Fruit fly (Drosophila melanogaster): ENCODE measurements around the gene CG7083.
A peak's percentile ranks its signal among the peaks of the same experiment; 100 is the strongest.

The CG7083 gene

DNA sequence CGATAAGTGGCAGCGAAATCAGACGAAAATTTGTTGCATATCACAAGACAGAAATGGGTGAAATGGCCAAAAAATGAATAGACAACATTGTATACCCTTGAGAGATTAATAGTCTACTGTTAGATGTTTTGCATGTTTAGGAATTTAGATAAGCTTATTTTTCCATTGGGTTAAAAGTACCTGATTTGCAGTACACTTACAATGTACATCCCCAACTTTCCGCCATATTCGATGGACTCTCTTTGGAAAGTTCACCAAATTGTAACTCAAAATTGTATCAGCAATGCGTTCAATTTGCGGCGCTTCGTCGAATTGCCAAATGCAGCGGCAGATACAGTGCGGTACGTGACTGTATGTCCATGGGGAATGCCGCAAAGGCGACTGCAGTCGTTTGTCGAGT is 6.2 kb upstream of the CG7083 start:
- TF ChIP-seq Ets98B (GFP tag; IDR thresholded peaks at IDR 0.05) (0 out of 2 replicates have a peak, but pooled peaks have one; percentile 35), fd96Ca (GFP tag; IDR thresholded peaks at IDR 0.05) (peak; percentile 13; the same call in 1 of the 3 replicates), Pif1A (GFP tag; optimal IDR thresholded peaks at IDR 0.05) (no peak), gl (tag; optimal IDR thresholded peaks at IDR 0.05) (no peak), CG32121 (GFP tag; IDR thresholded peaks at IDR 0.05) (no peak)

DNA sequence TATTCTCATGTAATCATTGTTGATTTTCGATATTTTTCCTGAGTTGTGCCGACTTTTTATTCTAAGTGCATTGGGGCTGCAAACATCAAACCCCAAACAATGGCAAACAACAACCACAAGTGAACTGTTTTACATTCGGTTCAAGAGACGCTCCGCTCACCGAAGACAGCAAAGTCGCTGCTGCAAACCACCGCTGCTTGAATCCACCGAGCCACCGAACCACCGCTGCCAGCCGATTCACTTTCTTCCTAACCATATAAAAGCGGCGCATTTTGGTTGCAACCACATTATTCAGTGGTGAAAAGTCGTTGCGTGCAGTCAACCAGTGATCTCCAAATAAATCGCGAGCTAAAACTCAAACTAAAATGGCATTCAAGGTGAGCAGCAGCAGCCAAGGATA is 4.2 kb upstream of the CG7083 start, which contains the start of gene Cpr66Cb:
Cpr66Cb (plus strand) TSS at position 301 of the 400 bp plus-strand sequence.
- no peak for TF ChIP-seq CG9948 (tag; optimal IDR thresholded peaks at IDR 0.05)

DNA sequence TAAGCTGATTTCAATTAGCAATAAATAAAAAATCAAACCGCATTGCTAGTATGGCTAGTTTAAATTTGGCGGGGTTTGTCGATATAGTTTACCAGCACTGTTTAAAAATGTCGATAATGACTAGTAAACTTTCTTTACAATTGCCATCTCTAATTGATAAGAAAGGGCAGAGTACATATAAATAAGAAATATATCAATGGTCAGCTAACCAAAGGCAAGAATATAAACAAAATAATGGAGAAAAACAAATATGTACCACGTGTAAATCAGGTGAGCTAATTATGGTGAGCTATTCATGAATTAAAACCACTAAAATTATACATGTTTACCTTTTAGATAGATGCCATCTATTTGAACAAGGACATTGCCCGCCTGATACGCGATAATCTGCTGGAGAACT is 1.7 kb upstream of the CG7083 start, which contains the start of gene Pex2:
Pex2 (plus strand) TSS at position 131 of the 400 bp plus-strand sequence.
- TF ChIP-seq D1 (tag; optimal IDR thresholded peaks at IDR 0.05): no peak
- TF ChIP-seq rn (GFP tag; IDR thresholded peaks at IDR 0.05): no peak
- TF ChIP-seq fd96Ca (GFP tag; IDR thresholded peaks at IDR 0.05): no peak
- peak; percentile 6 for TF ChIP-seq CG8301 (tag; optimal IDR thresholded peaks at IDR 0.05)
- TF ChIP-seq Snoo (tag; optimal IDR thresholded peaks at IDR 0.05): no peak
- TF ChIP-seq CG32121 (GFP tag; IDR thresholded peaks at IDR 0.05): peak; percentile 18; the same call in 1 of the 2 replicates
- 0 out of 3 replicates have a peak, but pooled peaks have one; percentile 13 for TF ChIP-seq CG4496 (GFP tag; IDR thresholded peaks at IDR 0.05)
- no peak for TF ChIP-seq Ets98B (GFP tag; IDR thresholded peaks at IDR 0.05)
- TF ChIP-seq CG15710 (tag; optimal IDR thresholded peaks at IDR 0.05): no peak
- TF ChIP-seq Pif1A (GFP tag; optimal IDR thresholded peaks at IDR 0.05): peak; percentile 10
- TF ChIP-seq CG12605 (GFP tag; IDR thresholded peaks at IDR 0.05): no peak
- no peak for TF ChIP-seq EcR (GFP tag; optimal IDR thresholded peaks at IDR 0.05)
- no peak for TF ChIP-seq CG10348 (GFP tag; IDR thresholded peaks at IDR 0.05)
- TF ChIP-seq CG8159 (tag; optimal IDR thresholded peaks at IDR 0.05): peak; percentile 16
- no peak for TF ChIP-seq gl (tag; optimal IDR thresholded peaks at IDR 0.05)
- no peak for TF ChIP-seq CG34367 (tag; optimal IDR thresholded peaks at IDR 0.05)
- TF ChIP-seq Pif1B (GFP tag; optimal IDR thresholded peaks at IDR 0.05): no peak
- no peak for TF ChIP-seq CG9948 (tag; optimal IDR thresholded peaks at IDR 0.05)
- no peak for TF ChIP-seq CG17806 (tag; optimal IDR thresholded peaks at IDR 0.05)
- no peak for TF ChIP-seq CG13204 (GFP tag; optimal IDR thresholded peaks at IDR 0.05)
- no peak for TF ChIP-seq CG14655 (GFP tag; optimal IDR thresholded peaks at IDR 0.05)

DNA sequence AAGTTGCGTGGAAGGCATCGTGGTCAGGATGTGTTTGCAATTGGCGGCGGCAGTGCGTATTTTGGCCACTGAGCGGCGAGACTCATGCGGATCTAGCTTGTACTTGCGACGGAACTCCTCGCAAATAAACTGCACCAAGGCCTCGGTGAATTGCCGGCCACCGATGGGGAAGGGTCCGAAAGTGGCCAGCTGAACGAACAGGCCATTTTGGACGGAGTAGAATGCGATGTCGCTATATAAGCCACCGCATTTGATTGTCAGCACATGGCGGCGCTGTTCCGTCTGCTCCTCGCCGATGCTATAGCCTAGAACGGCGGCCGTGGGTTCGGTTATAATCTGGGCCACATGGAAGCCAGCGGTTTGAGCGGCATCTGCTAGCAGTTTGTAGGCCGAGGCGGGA is 4.6 kb downstream of the CG7083 start:
- TF ChIP-seq CG8301 (tag; optimal IDR thresholded peaks at IDR 0.05): no peak
- TF ChIP-seq Pif1B (GFP tag; optimal IDR thresholded peaks at IDR 0.05): no peak
- no peak for TF ChIP-seq CG15710 (tag; optimal IDR thresholded peaks at IDR 0.05)
- no peak for TF ChIP-seq Ets98B (GFP tag; IDR thresholded peaks at IDR 0.05)
- TF ChIP-seq Snoo (tag; optimal IDR thresholded peaks at IDR 0.05): no peak
- TF ChIP-seq EcR (GFP tag; optimal IDR thresholded peaks at IDR 0.05): no peak
- TF ChIP-seq CG32121 (GFP tag; IDR thresholded peaks at IDR 0.05): no peak
- no peak for TF ChIP-seq CG4496 (GFP tag; IDR thresholded peaks at IDR 0.05)
- TF ChIP-seq CG12605 (GFP tag; IDR thresholded peaks at IDR 0.05): no peak

DNA sequence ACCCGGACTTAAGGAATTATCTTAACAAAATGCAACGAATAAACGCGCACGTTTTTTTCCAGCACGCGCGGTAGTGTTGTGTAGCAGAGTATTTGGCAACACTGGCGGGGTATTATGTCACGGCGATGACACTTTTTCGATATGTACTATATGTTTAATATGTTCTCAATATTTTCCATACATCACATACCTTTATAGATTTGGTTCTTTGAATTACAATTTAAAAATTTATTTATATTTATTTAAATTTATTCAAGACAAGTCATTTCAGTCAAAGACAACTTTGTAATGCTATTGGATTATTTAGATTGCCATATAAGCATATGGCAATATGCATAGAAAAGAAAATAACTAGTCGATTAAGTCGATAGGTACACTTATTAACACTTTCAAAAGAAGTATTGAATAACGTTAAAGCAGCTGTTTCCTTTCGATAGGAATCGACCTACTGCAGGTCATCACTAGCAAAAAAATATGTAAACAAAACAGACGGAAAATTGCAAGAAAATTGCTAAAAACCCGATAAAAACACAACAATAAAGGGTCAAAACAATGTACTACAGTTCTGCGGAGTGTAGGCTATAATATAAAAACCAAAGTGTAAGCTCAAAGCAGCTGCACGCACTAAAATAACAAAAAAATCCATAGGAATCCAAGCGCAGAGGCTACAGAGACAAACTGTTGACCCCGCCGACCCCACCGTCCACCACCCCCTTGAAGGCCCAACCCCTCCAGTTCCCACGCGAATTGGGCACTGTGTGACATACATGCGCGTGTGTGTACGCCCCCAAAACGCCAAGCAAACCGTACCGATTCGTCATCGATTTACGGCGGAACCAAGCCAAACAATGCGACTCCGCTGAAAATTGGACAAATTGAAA is 5.8 kb downstream of the CG7083 start, which contains the start of the genes CG7182 and GAPcenA:
CG7182 (minus strand) TSS at position 283 of the 881 bp plus-strand sequence.
GAPcenA (plus strand) TSS at position 462 of the 881 bp plus-strand sequence.
- TF ChIP-seq CG34367 (tag; optimal IDR thresholded peaks at IDR 0.05): peak; percentile 56
- 0 out of 2 replicates have a peak, but pooled peaks have one; percentile 11 for TF ChIP-seq rn (GFP tag; IDR thresholded peaks at IDR 0.05)
- no peak for TF ChIP-seq CG8301 (tag; optimal IDR thresholded peaks at IDR 0.05)
- peak; percentile 80 for TF ChIP-seq CG8159 (tag; optimal IDR thresholded peaks at IDR 0.05)
- peak; percentile 80 for TF ChIP-seq CG15710 (tag; optimal IDR thresholded peaks at IDR 0.05)
- TF ChIP-seq Snoo (tag; optimal IDR thresholded peaks at IDR 0.05): peak; percentile 76
- no peak for TF ChIP-seq D1 (tag; optimal IDR thresholded peaks at IDR 0.05)
- TF ChIP-seq gl (tag; optimal IDR thresholded peaks at IDR 0.05): no peak
- TF ChIP-seq CG9948 (tag; optimal IDR thresholded peaks at IDR 0.05): peak; percentile 64
- TF ChIP-seq CG4496 (GFP tag; IDR thresholded peaks at IDR 0.05): peak; percentile 52; the same call in 1 of the 3 replicates
- no peak for TF ChIP-seq Pif1A (GFP tag; optimal IDR thresholded peaks at IDR 0.05)
- peak; percentile 49 for TF ChIP-seq Ets98B (GFP tag; IDR thresholded peaks at IDR 0.05)
- peak; percentile 85 for TF ChIP-seq EcR (GFP tag; optimal IDR thresholded peaks at IDR 0.05)
- peak; percentile 63 for TF ChIP-seq CG17806 (tag; optimal IDR thresholded peaks at IDR 0.05)

DNA sequence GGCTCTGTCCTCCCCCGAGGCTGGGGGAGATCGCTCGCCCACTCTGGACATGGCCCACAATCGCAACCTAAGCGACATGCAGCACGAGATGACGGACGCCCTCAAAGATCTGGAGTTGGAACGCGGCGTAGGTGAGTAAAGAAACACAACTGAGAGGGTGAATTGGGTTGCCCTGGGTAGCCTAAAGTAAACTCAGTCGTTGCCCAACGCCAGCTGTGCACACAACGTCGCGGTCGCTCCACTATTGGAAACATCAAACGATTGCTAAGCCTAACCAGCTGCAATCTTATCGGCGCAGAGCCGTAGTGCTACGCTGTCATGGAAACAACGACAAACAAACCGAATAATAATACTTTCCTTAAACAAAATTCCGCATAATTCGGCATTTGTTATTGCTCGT is 6.8 kb downstream of the CG7083 start:
- no peak for TF ChIP-seq CG4496 (GFP tag; IDR thresholded peaks at IDR 0.05)
- TF ChIP-seq CG13204 (GFP tag; optimal IDR thresholded peaks at IDR 0.05): no peak
- TF ChIP-seq CG14655 (GFP tag; optimal IDR thresholded peaks at IDR 0.05): no peak
- no peak for TF ChIP-seq fd96Ca (GFP tag; IDR thresholded peaks at IDR 0.05)
- no peak for TF ChIP-seq CG10348 (GFP tag; IDR thresholded peaks at IDR 0.05)
- no peak for TF ChIP-seq CG9948 (tag; optimal IDR thresholded peaks at IDR 0.05)
- TF ChIP-seq rn (GFP tag; IDR thresholded peaks at IDR 0.05): no peak
- TF ChIP-seq D1 (tag; optimal IDR thresholded peaks at IDR 0.05): no peak
- no peak for TF ChIP-seq CG15710 (tag; optimal IDR thresholded peaks at IDR 0.05)
- TF ChIP-seq gl (tag; optimal IDR thresholded peaks at IDR 0.05): no peak
- TF ChIP-seq Pif1B (GFP tag; optimal IDR thresholded peaks at IDR 0.05): no peak
- TF ChIP-seq CG17806 (tag; optimal IDR thresholded peaks at IDR 0.05): no peak

Measured in whole organism, pupa.